Worm (Caenorhabditis elegans) whole organism, L3 larva: ENCODE measurements around the gene ZK105.1.

Experiments used
- R02D3.7 ChIP-seq: fragments of 150-350 bp; optimal IDR thresholded peaks from 2 replicates; lab custom pipeline; 2014; ENCODE audit warnings: missing biosample characterization, missing genetic modification characterization
- ZK546.5 ChIP-seq: sonication (generic microtip); optimal IDR thresholded peaks from 2 replicates; lab custom pipeline; 2017; ENCODE audit warnings: missing biosample characterization, missing genetic modification characterization
- aly-2 ChIP-seq: fragments of 150-350 bp; optimal IDR thresholded peaks from 2 replicates; lab custom pipeline; 2014; ENCODE audit warnings: missing biosample characterization, missing genetic modification characterization
- ama-1 ChIP-seq: fragments of 150-350 bp; optimal IDR thresholded peaks from 2 replicates; lab custom pipeline; 2018
- ceh-16 ChIP-seq: sonication (generic microtip); optimal IDR thresholded peaks from 2 replicates; lab custom pipeline; 2017; ENCODE audit warnings: missing biosample characterization, missing genetic modification characterization
- ceh-28 ChIP-seq: fragments of 150-350 bp; optimal IDR thresholded peaks from 2 replicates; lab custom pipeline; 2014; ENCODE audit warnings: missing biosample characterization, missing genetic modification reagents, missing genetic modification characterization
- ceh-82 ChIP-seq: fragments of 150-350 bp; optimal IDR thresholded peaks from 2 replicates; lab custom pipeline; 2014; ENCODE audit warnings: missing biosample characterization, missing genetic modification characterization
- ceh-9 ChIP-seq: sonication (generic microtip); optimal IDR thresholded peaks from 2 replicates; lab custom pipeline; 2018; ENCODE audit warnings: missing biosample characterization, missing genetic modification characterization
- daf-12 ChIP-seq: fragments of 150-350 bp; optimal IDR thresholded peaks from 2 replicates; lab custom pipeline; 2014; ENCODE audit warnings: missing biosample characterization, missing genetic modification reagents, missing genetic modification characterization
- egl-27 ChIP-seq: sonication (generic microtip); optimal IDR thresholded peaks from 4 replicates; lab custom pipeline; 2017; ENCODE audit warnings: missing biosample characterization, missing genetic modification reagents, missing genetic modification characterization
- egl-5 ChIP-seq: fragments of 150-350 bp; optimal IDR thresholded peaks from 2 replicates; lab custom pipeline; 2017; ENCODE audit warnings: missing biosample characterization, missing genetic modification reagents, missing genetic modification characterization, inconsistent platforms
- elt-1 ChIP-seq: fragments of 150-350 bp; optimal IDR thresholded peaks from 2 replicates; lab custom pipeline; 2014; ENCODE audit warnings: missing biosample characterization, missing genetic modification characterization
- elt-2 ChIP-seq: sonication (generic microtip); optimal IDR thresholded peaks from 2 replicates; lab custom pipeline; 2016; ENCODE audit warnings: missing genetic modification reagents, mild to moderate bottlenecking, missing genetic modification characterization, missing compliant biosample characterization
- elt-3 ChIP-seq, 3 experiments: fragments of 150-350 bp in 1 of 3; sonication (generic microtip) in 2 of 3; optimal IDR thresholded peaks; 2 replicates in 2 of 3; 4 replicates in 1 of 3; lab custom pipeline; 2014 to 2017; ENCODE audit warnings: missing biosample characterization in 3 of 3, missing genetic modification characterization in 3 of 3
- eor-1 ChIP-seq, 2 experiments: fragments of 150-350 bp; optimal IDR thresholded peaks; 2 replicates each; lab custom pipeline; 2014 to 2018; ENCODE audit warnings: missing biosample characterization in 2 of 2, missing genetic modification characterization in 2 of 2
- fkh-10 ChIP-seq: sonication (generic microtip); optimal IDR thresholded peaks from 2 replicates; lab custom pipeline; 2017; ENCODE audit warnings: missing biosample characterization, missing genetic modification reagents, missing genetic modification characterization
- fkh-2 ChIP-seq: fragments of 150-350 bp; optimal IDR thresholded peaks from 2 replicates; lab custom pipeline; 2014; ENCODE audit warnings: missing biosample characterization, missing genetic modification reagents, missing genetic modification characterization
- fos-1 ChIP-seq: fragments of 150-350 bp; optimal IDR thresholded peaks from 2 replicates; lab custom pipeline; 2014; ENCODE audit warnings: missing biosample characterization, missing genetic modification characterization
- hmg-11 ChIP-seq: sonication (generic microtip); optimal IDR thresholded peaks from 2 replicates; lab custom pipeline; 2016; ENCODE audit warnings: missing genetic modification characterization, missing compliant biosample characterization
- jun-1 ChIP-seq: fragments of 150-350 bp; optimal IDR thresholded peaks from 2 replicates; lab custom pipeline; 2014; ENCODE audit warnings: missing biosample characterization, missing genetic modification reagents, missing genetic modification characterization
- lin-15B ChIP-seq: fragments of 150-350 bp; optimal IDR thresholded peaks from 2 replicates; lab custom pipeline; 2014; ENCODE audit warnings: missing biosample characterization, missing genetic modification characterization
- lin-39 ChIP-seq: fragments of 150-350 bp; optimal IDR thresholded peaks from 2 replicates; lab custom pipeline; 2018; ENCODE audit warnings: missing biosample characterization, missing genetic modification reagents, missing genetic modification characterization
- lsy-12 ChIP-seq: sonication (generic microtip); optimal IDR thresholded peaks from 2 replicates; lab custom pipeline; 2016; ENCODE audit warnings: mild to moderate bottlenecking, missing genetic modification characterization, missing compliant biosample characterization
- mdl-1 ChIP-seq: fragments of 150-350 bp; optimal IDR thresholded peaks from 2 replicates; lab custom pipeline; 2014; ENCODE audit warnings: missing biosample characterization, missing genetic modification characterization
- mml-1 ChIP-seq: fragments of 150-350 bp; sonication (generic microtip); optimal IDR thresholded peaks from 3 replicates; lab custom pipeline; 2014; ENCODE audit warnings: missing biosample characterization, missing genetic modification characterization
- nfya-1 ChIP-seq: sonication (generic microtip); optimal IDR thresholded peaks from 2 replicates; lab custom pipeline; 2017; ENCODE audit warnings: missing genetic modification characterization, mild to moderate bottlenecking, missing compliant biosample characterization, antibody characterized with exemption, moderate library complexity; ENCODE audit not compliant: insufficient read depth
- nhr-11 ChIP-seq: fragments of 150-350 bp; optimal IDR thresholded peaks from 2 replicates; lab custom pipeline; 2014; ENCODE audit warnings: missing biosample characterization, missing genetic modification characterization
- nhr-12 ChIP-seq: fragments of 150-350 bp; optimal IDR thresholded peaks from 2 replicates; lab custom pipeline; 2014; ENCODE audit warnings: missing biosample characterization, missing genetic modification characterization
- nhr-23 ChIP-seq: fragments of 150-350 bp; optimal IDR thresholded peaks from 2 replicates; lab custom pipeline; 2014; ENCODE audit warnings: missing biosample characterization, missing genetic modification reagents, missing genetic modification characterization
- nhr-237 ChIP-seq: fragments of 150-350 bp; optimal IDR thresholded peaks from 2 replicates; lab custom pipeline; 2014; ENCODE audit warnings: missing biosample characterization, missing genetic modification characterization
- nhr-25 ChIP-seq: sonication (generic microtip); optimal IDR thresholded peaks from 2 replicates; lab custom pipeline; 2017; ENCODE audit warnings: missing biosample characterization, missing genetic modification characterization
- nhr-28 ChIP-seq: fragments of 150-350 bp; optimal IDR thresholded peaks from 2 replicates; lab custom pipeline; 2014; ENCODE audit warnings: missing biosample characterization, missing genetic modification characterization
- nhr-43 ChIP-seq: sonication (generic microtip); optimal IDR thresholded peaks from 2 replicates; lab custom pipeline; 2016; ENCODE audit warnings: mild to moderate bottlenecking, missing genetic modification characterization, missing compliant biosample characterization; ENCODE audit not compliant: poor library complexity, severe bottlenecking
- nhr-67 ChIP-seq: fragments of 150-350 bp; optimal IDR thresholded peaks from 2 replicates; lab custom pipeline; 2014; ENCODE audit warnings: missing biosample characterization, missing genetic modification characterization
- nhr-76 ChIP-seq: fragments of 150-350 bp; sonication (generic microtip); optimal IDR thresholded peaks from 5 replicates; lab custom pipeline; 2014; ENCODE audit warnings: missing biosample characterization, missing genetic modification characterization
- nhr-77 ChIP-seq: fragments of 150-350 bp; optimal IDR thresholded peaks from 2 replicates; lab custom pipeline; 2014; ENCODE audit warnings: missing biosample characterization, missing genetic modification characterization
- pha-4 ChIP-seq: fragments of 150-350 bp; optimal IDR thresholded peaks from 2 replicates; lab custom pipeline; 2014; ENCODE audit warnings: missing biosample characterization, missing genetic modification reagents, missing genetic modification characterization
- pqm-1 ChIP-seq: fragments of 150-350 bp; optimal IDR thresholded peaks from 2 replicates; lab custom pipeline; 2017; ENCODE audit warnings: missing biosample characterization, missing genetic modification characterization, inconsistent platforms
- sea-2 ChIP-seq: fragments of 150-350 bp; sonication (generic microtip); optimal IDR thresholded peaks from 4 replicates; lab custom pipeline; 2014; ENCODE audit warnings: missing biosample characterization, missing genetic modification reagents, missing genetic modification characterization
- skn-1 ChIP-seq: fragments of 150-350 bp; optimal IDR thresholded peaks from 2 replicates; lab custom pipeline; 2014; ENCODE audit warnings: missing biosample characterization, missing genetic modification characterization
- snpc-4 ChIP-seq: fragments of 150-350 bp; optimal IDR thresholded peaks from 2 replicates; lab custom pipeline; 2014; ENCODE audit warnings: missing biosample characterization, missing genetic modification characterization
- tbx-2 ChIP-seq: sonication (generic microtip); optimal IDR thresholded peaks from 2 replicates; lab custom pipeline; 2016; ENCODE audit warnings: mild to moderate bottlenecking, missing genetic modification characterization, missing compliant biosample characterization
- unc-39 ChIP-seq: sonication (generic microtip); optimal IDR thresholded peaks from 4 replicates; lab custom pipeline; 2017; ENCODE audit warnings: missing biosample characterization, missing genetic modification characterization
- unc-62 ChIP-seq: fragments of 150-350 bp; sonication (generic microtip); optimal IDR thresholded peaks from 4 replicates; lab custom pipeline; 2014; ENCODE audit warnings: missing biosample characterization, missing genetic modification reagents, missing genetic modification characterization
- zag-1 ChIP-seq: fragments of 150-350 bp; optimal IDR thresholded peaks from 2 replicates; lab custom pipeline; 2014; ENCODE audit warnings: missing biosample characterization, missing genetic modification characterization
- ztf-11 ChIP-seq: fragments of 150-350 bp; optimal IDR thresholded peaks from 2 replicates; lab custom pipeline; 2014; ENCODE audit warnings: missing biosample characterization, missing genetic modification characterization
- ztf-4 ChIP-seq: fragments of 150-350 bp; optimal IDR thresholded peaks from 2 replicates; lab custom pipeline; 2014; ENCODE audit warnings: missing biosample characterization, missing genetic modification characterization

Gene ZK105.1

DNA sequence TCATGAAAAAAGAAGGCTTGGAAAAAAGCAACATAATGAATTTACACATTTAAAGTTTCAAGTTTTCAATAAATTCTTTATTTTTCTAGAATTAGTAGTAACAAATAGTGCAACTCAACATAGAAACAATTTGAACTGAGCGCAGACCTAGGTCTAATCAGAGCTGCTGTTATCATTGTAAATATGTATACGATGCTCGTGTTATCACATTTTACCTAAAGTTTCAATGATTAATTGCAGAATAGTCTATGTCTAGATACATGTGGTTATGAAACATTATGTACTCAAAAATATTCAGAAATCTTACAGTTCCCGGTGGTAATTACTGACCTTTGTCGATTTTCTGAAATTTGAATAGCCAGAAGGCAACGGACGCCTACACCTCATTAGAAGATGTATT, 42.2 kb downstream of the ZK105.1 start:
- TF ChIP-seq fkh-2 (tag; lab: Kevin White, UChicago) (no peak), skn-1 (tag; lab: Kevin White, UChicago) (no peak), elt-2 (tag; lab: Kevin White, UChicago) (peak; percentile 43), ceh-82 (no peak), pqm-1 (tag; lab: Kevin White, UChicago) (peak; percentile 31)

DNA sequence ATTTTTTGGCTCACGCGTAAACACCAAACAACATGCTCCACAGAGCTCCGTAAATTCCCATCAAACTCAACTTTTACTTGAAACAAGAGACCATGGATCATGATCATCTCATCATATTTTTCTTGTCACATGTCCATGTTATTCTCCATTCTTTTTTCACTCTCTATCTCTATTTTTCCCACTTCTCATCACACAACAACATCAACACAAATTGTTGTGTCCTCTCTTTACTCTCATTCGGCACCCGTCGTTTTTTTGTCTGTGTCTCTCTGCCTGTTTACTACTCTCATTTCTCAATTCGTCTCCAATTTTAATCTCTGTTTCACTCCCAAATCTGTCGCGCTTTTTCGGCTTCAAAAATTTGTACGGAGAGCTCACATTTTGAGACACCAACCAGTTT, 45.5 kb downstream of the ZK105.1 start:
- TF ChIP-seq mml-1 (tag; lab: Kevin White, UChicago) (no peak), nhr-43 (no peak), eor-1 (tag; optimal IDR thresholded peaks at IDR 0.05; lab: Kevin White, UChicago) (no peak), nhr-12 (tag; lab: Kevin White, UChicago) (no peak), R02D3.7 (tag; lab: Kevin White, UChicago) (no peak), fkh-2 (tag; lab: Kevin White, UChicago) (no peak), ceh-82 (no peak), daf-12 (tag; lab: Kevin White, UChicago) (no peak), fos-1 (no peak), nhr-76 (tag; lab: Kevin White, UChicago) (no peak), unc-62 (GFP tag; lab: Kevin White, UChicago) (peak; percentile 67), ceh-9 (tag; lab: Kevin White, UChicago) (no peak), elt-3 (tag; optimal IDR thresholded peaks at IDR 0.05; lab: Kevin White, UChicago) (no peak), nhr-237 (tag; lab: Kevin White, UChicago) (no peak), tbx-2 (tag; lab: Kevin White, UChicago) (no peak), nhr-25 (tag; lab: Kevin White, UChicago) (no peak), snpc-4 (tag; lab: Kevin White, UChicago) (peak; percentile 46), nhr-28 (tag; lab: Kevin White, UChicago) (no peak), nhr-23 (tag; lab: Kevin White, UChicago) (peak; percentile 31), ama-1 (no peak), nhr-11 (tag; lab: Kevin White, UChicago) (no peak), lin-39 (peak; percentile 46), unc-39 (tag; lab: Kevin White, UChicago) (no peak), nhr-67 (tag; lab: Kevin White, UChicago) (no peak), egl-27 (tag; lab: Kevin White, UChicago) (no peak), ZK546.5 (no peak), ceh-28 (tag; lab: Kevin White, UChicago) (no peak), nfya-1 (tag; lab: Kevin White, UChicago) (peak; percentile 57), elt-1 (peak; percentile 30), aly-2 (tag; lab: Kevin White, UChicago) (no peak), jun-1 (tag; lab: Kevin White, UChicago) (no peak), ztf-4 (tag; lab: Kevin White, UChicago) (no peak), sea-2 (no peak), egl-5 (peak; percentile 79), nhr-77 (tag; lab: Kevin White, UChicago) (no peak), mdl-1 (tag; lab: Kevin White, UChicago) (peak; percentile 73), hmg-11 (tag; lab: Kevin White, UChicago) (peak; percentile 42), skn-1 (tag; lab: Kevin White, UChicago) (no peak), fkh-10 (peak; percentile 38), elt-2 (tag; lab: Kevin White, UChicago) (no peak), zag-1 (no peak), pqm-1 (tag; lab: Kevin White, UChicago) (no peak), ztf-11 (no peak), ceh-16 (no peak), pha-4 (peak; percentile 61), lsy-12 (no peak), lin-15B (tag; lab: Kevin White, UChicago) (peak; percentile 23)
- TF ChIP-seq, all 47 proteins: peak for 12
